Worm (Caenorhabditis elegans) whole organism, L4 larva: ENCODE results near the gene R07A4.3.

Source experiments
- F49E8.2 ChIP-seq: sonication (generic microtip); optimal IDR thresholded peaks from 2 replicates; lab custom pipeline; 2016; ENCODE audit warnings: missing compliant biosample characterization, mild to moderate bottlenecking, missing genetic modification characterization, borderline replicate concordance
- aha-1 ChIP-seq: fragments of 150-350 bp; peaks from one replicate; lab custom pipeline; 2014; ENCODE audit warnings: missing biosample characterization, missing genetic modification characterization
- mdl-1 ChIP-seq, 2 experiments: fragments of 150-350 bp in 1 of 2; sonication (generic microtip) in 1 of 2; optimal IDR thresholded peaks; 2 replicates each; lab custom pipeline; 2014 to 2017; ENCODE audit warnings: missing biosample characterization in 2 of 2, missing genetic modification characterization in 2 of 2

ce11 chrX:10774865-10775264 is 21.4 kb downstream of the R07A4.3 start:
- TF ChIP-seq F49E8.2 (tag; lab: Kevin White, UChicago) (no peak), mdl-1 (tag; optimal IDR thresholded peaks at IDR 0.05; lab: Kevin White, UChicago) (no peak), aha-1 (tag; lab: Kevin White, UChicago) (peak; percentile 17)
